Worm (Caenorhabditis elegans): ENCODE measurements around the gene K09F6.3.

DNA sequence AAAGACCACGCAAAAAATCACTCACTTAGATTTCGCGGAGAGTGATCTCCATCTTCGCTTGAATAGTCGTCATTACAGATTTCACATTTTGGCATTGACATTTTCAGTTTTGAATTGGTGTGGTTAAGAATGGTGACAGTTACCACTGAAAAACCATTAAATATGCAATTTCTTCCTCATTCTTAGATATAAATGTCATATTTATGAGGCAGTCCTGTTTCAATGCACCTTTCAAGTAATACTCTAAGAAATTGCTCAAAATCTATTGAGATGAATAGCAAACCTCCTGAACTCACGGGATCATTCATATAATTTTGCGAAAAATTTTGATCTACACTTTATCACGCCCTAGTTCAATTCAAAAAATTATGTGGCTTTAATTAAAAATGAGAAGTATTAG lies 37.1 kb downstream of the K09F6.3 start, which contains the start of gene K09F6.7:
- no peak for TF ChIP-seq F16B12.6 (tag; optimal IDR thresholded peaks at IDR 0.05)
- no peak for TF ChIP-seq mdl-1 (tag; optimal IDR thresholded peaks at IDR 0.05)
